Worm (Caenorhabditis elegans) whole organism, late embryonic: ENCODE measurements around the gene ZK666.8.

Experiments used
- Y22D7AL.16 ChIP-seq: sonication (generic microtip); optimal IDR thresholded peaks from 2 replicates; lab custom pipeline; 2016; ENCODE audit warnings: missing genetic modification characterization, missing compliant biosample characterization
- ahr-1 ChIP-seq: sonication (generic microtip); optimal IDR thresholded peaks from 2 replicates; lab custom pipeline; 2016; ENCODE audit warnings: missing genetic modification characterization, missing compliant biosample characterization
- ceh-9 ChIP-seq: sonication (generic microtip); optimal IDR thresholded peaks from 2 replicates; lab custom pipeline; 2016; ENCODE audit warnings: mild to moderate bottlenecking, missing genetic modification characterization, inconsistent platforms, missing compliant biosample characterization
- gmeb-2 ChIP-seq: sonication (generic microtip); optimal IDR thresholded peaks from 2 replicates; lab custom pipeline; 2016; ENCODE audit warnings: missing genetic modification characterization, inconsistent platforms, missing compliant biosample characterization
- hlh-30 ChIP-seq: sonication (generic microtip); optimal IDR thresholded peaks from 2 replicates; lab custom pipeline; 2017; ENCODE audit warnings: antibody characterized with exemption, missing genetic modification characterization, missing compliant biosample characterization; ENCODE audit not compliant: insufficient read depth
- nhr-232 ChIP-seq: sonication (generic microtip); optimal IDR thresholded peaks from 2 replicates; lab custom pipeline; 2016; ENCODE audit warnings: missing genetic modification characterization, missing compliant biosample characterization
- npax-4 ChIP-seq: sonication (generic microtip); optimal IDR thresholded peaks from 2 replicates; lab custom pipeline; 2016; ENCODE audit warnings: missing genetic modification characterization, missing compliant biosample characterization
- pag-3 ChIP-seq: sonication (generic microtip); optimal IDR thresholded peaks from 2 replicates; lab custom pipeline; 2016; ENCODE audit warnings: missing compliant biosample characterization, missing genetic modification characterization, borderline replicate concordance
- pha-4 ChIP-seq: fragments of 150-350 bp; optimal IDR thresholded peaks from 2 replicates; lab custom pipeline; 2018; ENCODE audit warnings: missing biosample characterization, missing genetic modification reagents, missing genetic modification characterization
- pqm-1 ChIP-seq: sonication (generic microtip); optimal IDR thresholded peaks from 2 replicates; lab custom pipeline; 2016; ENCODE audit warnings: missing genetic modification characterization, missing compliant biosample characterization
- sox-4 ChIP-seq: sonication (generic microtip); optimal IDR thresholded peaks from 2 replicates; lab custom pipeline; 2017; ENCODE audit warnings: mild to moderate bottlenecking, missing genetic modification characterization, inconsistent platforms, missing compliant biosample characterization
- syd-9 ChIP-seq: sonication (generic microtip); optimal IDR thresholded peaks from 2 replicates; lab custom pipeline; 2016; ENCODE audit warnings: mild to moderate bottlenecking, missing genetic modification characterization, moderate library complexity, missing compliant biosample characterization

- no peak for TF ChIP-seq sox-4 (tag; lab: Kevin White, UChicago)
- TF ChIP-seq nhr-232 = no peak
- no peak for TF ChIP-seq syd-9 (tag; lab: Kevin White, UChicago)
- no peak for TF ChIP-seq pqm-1 (tag; lab: Kevin White, UChicago)
- TF ChIP-seq gmeb-2 (tag; lab: Kevin White, UChicago) = no peak
- no peak for TF ChIP-seq ceh-9 (tag; lab: Kevin White, UChicago)
- TF ChIP-seq Y22D7AL.16 (tag; lab: Kevin White, UChicago) = no peak
- TF ChIP-seq pag-3 (tag; lab: Kevin White, UChicago) = no peak
- no peak for TF ChIP-seq pha-4 (tag; lab: Kevin White, UChicago)
- no peak for TF ChIP-seq hlh-30 (tag; lab: Kevin White, UChicago)
- TF ChIP-seq ahr-1 = no peak
- TF ChIP-seq npax-4 = no peak
Observed at ce11 chrII:10486738-10487137, 6.2 kb downstream of the ZK666.8 start, which contains the start of gene ZK666.15.
